Worm (Caenorhabditis elegans): ENCODE data around the gene C44F1.1.

DNA sequence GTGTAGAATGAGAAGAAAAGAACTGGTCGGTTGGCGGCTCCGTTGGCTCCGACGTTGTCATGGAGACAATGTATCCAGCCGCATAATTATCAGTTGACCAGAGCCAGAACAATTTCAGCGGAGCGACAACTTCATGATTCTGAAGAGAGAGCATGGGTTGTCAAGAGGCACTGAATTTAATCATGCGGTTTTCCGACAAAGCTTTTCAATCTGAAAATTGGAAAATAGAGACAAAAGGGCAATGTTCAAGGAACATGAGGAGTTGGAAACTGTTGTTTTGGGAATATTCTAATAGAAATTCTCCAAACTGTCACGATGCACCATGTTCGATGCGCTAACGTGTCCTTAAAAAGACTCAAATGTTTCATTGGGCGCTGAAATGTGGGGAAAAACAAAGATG is 39.1 kb upstream of the C44F1.1 start, which contains the start of gene xbx-5:
- TF ChIP-seq hmbx-1 (tag; optimal IDR thresholded peaks at IDR 0.05) (no peak), ama-1 (optimal IDR thresholded peaks at IDR 0.05) (no peak), flt-1 (GFP tag; IDR thresholded peaks at IDR 0.05) (no peak), ets-7 (tag; optimal IDR thresholded peaks at IDR 0.05) (no peak), tra-4 (tag; optimal IDR thresholded peaks at IDR 0.05) (no peak), B0310.2 (tag; optimal IDR thresholded peaks at IDR 0.05) (no peak), tbx-37 (GFP tag; conservative IDR thresholded peaks at IDR 0.05) (no peak)

All from whole organism, early embryonic.